Worm (Caenorhabditis elegans) whole organism, L2 larva: ENCODE data around the gene C15H9.11.

Source experiments
- C34F6.9 ChIP-seq: fragments of 150-350 bp; optimal IDR thresholded peaks from 2 replicates; lab custom pipeline; 2014; ENCODE audit warnings: missing biosample characterization, missing genetic modification characterization
- F13H6.1 ChIP-seq: sonication (generic microtip); optimal IDR thresholded peaks from 2 replicates; lab custom pipeline; 2016; ENCODE audit warnings: missing genetic modification characterization, missing compliant biosample characterization
- Y55F3AM.14 ChIP-seq: fragments of 200-800 bp; sonication (Bioruptor generic); optimal IDR thresholded peaks from 2 replicates; lab custom pipeline; 2018; ENCODE audit warnings: mild to moderate bottlenecking, missing genetic modification characterization, missing compliant biosample characterization
- alr-1 ChIP-seq: fragments of 150-350 bp; optimal IDR thresholded peaks from 2 replicates; lab custom pipeline; 2014; ENCODE audit warnings: missing biosample characterization, missing genetic modification characterization
- aly-2 ChIP-seq: fragments of 150-350 bp; optimal IDR thresholded peaks from 2 replicates; lab custom pipeline; 2014; ENCODE audit warnings: missing biosample characterization, missing genetic modification characterization
- blmp-1 ChIP-seq: sonication (generic microtip); optimal IDR thresholded peaks from 2 replicates; lab custom pipeline; 2017; ENCODE audit warnings: missing genetic modification characterization, mild to moderate bottlenecking, missing compliant biosample characterization, antibody characterized with exemption, moderate library complexity; ENCODE audit not compliant: insufficient read depth
- ceh-82 ChIP-seq: fragments of 150-350 bp; optimal IDR thresholded peaks from 2 replicates; lab custom pipeline; 2014; ENCODE audit warnings: missing biosample characterization, missing genetic modification characterization
- crh-2 ChIP-seq: sonication (generic microtip); optimal IDR thresholded peaks from 2 replicates; lab custom pipeline; 2017; ENCODE audit warnings: missing biosample characterization, missing genetic modification characterization
- dmd-4 ChIP-seq: sonication (generic microtip); optimal IDR thresholded peaks from 2 replicates; lab custom pipeline; 2017; ENCODE audit warnings: missing biosample characterization, missing genetic modification characterization
- egl-27 ChIP-seq: sonication (generic microtip); optimal IDR thresholded peaks from 3 replicates; lab custom pipeline; 2017; ENCODE audit warnings: missing biosample characterization, missing genetic modification reagents, missing genetic modification characterization
- elt-1 ChIP-seq: fragments of 150-350 bp; optimal IDR thresholded peaks from 2 replicates; lab custom pipeline; 2014; ENCODE audit warnings: missing biosample characterization, missing genetic modification characterization
- fos-1 ChIP-seq: fragments of 150-350 bp; optimal IDR thresholded peaks from 2 replicates; lab custom pipeline; 2014; ENCODE audit warnings: missing biosample characterization, missing genetic modification characterization
- lin-11 ChIP-seq: fragments of 150-350 bp; sonication (generic microtip); optimal IDR thresholded peaks from 2 replicates; lab custom pipeline; 2014; ENCODE audit warnings: missing biosample characterization, missing genetic modification characterization, inconsistent platforms, mixed read lengths
- lin-13 ChIP-seq: fragments of 150-350 bp; optimal IDR thresholded peaks from 2 replicates; lab custom pipeline; 2014; ENCODE audit warnings: missing biosample characterization, missing genetic modification reagents, missing genetic modification characterization
- lin-39 ChIP-seq: fragments of 150-350 bp; optimal IDR thresholded peaks from 2 replicates; lab custom pipeline; 2014; ENCODE audit warnings: missing biosample characterization, missing genetic modification reagents, missing genetic modification characterization
- lsy-2 ChIP-seq, 2 experiments: fragments of 150-350 bp in 1 of 2; sonication (generic microtip) in 1 of 2; optimal IDR thresholded peaks; 2 replicates each; lab custom pipeline; 2014 to 2017; ENCODE audit warnings: missing biosample characterization in 2 of 2, missing genetic modification characterization in 2 of 2
- mab-5 ChIP-seq: fragments of 150-350 bp; optimal IDR thresholded peaks from 2 replicates; lab custom pipeline; 2014; ENCODE audit warnings: missing biosample characterization, missing genetic modification characterization
- mdl-1 ChIP-seq, 2 experiments: fragments of 150-350 bp in 1 of 2; sonication (generic microtip) in 1 of 2; optimal IDR thresholded peaks; 2 replicates each; lab custom pipeline; 2017; ENCODE audit warnings: missing biosample characterization in 2 of 2, missing genetic modification characterization in 2 of 2
- nhr-10 ChIP-seq: sonication (generic microtip); optimal IDR thresholded peaks from 2 replicates; lab custom pipeline; 2017; ENCODE audit warnings: missing biosample characterization, missing genetic modification characterization
- nhr-12 ChIP-seq: fragments of 150-350 bp; optimal IDR thresholded peaks from 2 replicates; lab custom pipeline; 2014; ENCODE audit warnings: missing biosample characterization, missing genetic modification characterization
- nhr-129 ChIP-seq: fragments of 150-350 bp; optimal IDR thresholded peaks from 2 replicates; lab custom pipeline; 2014; ENCODE audit warnings: missing biosample characterization, missing genetic modification characterization
- nhr-21 ChIP-seq: fragments of 150-350 bp; optimal IDR thresholded peaks from 2 replicates; lab custom pipeline; 2014; ENCODE audit warnings: missing biosample characterization, missing genetic modification characterization
- nhr-237 ChIP-seq: fragments of 150-350 bp; optimal IDR thresholded peaks from 2 replicates; lab custom pipeline; 2014; ENCODE audit warnings: missing biosample characterization, missing genetic modification characterization
- nhr-25 ChIP-seq: fragments of 150-350 bp; sonication (generic microtip); optimal IDR thresholded peaks from 3 replicates; lab custom pipeline; 2014; ENCODE audit warnings: missing biosample characterization, missing genetic modification characterization
- peb-1 ChIP-seq: fragments of 150-350 bp; optimal IDR thresholded peaks from 2 replicates; lab custom pipeline; 2014; ENCODE audit warnings: missing biosample characterization, missing genetic modification characterization
- sma-3 ChIP-seq: sonication (generic microtip); optimal IDR thresholded peaks from 2 replicates; lab custom pipeline; 2016; ENCODE audit warnings: missing genetic modification reagents, missing genetic modification characterization, missing compliant biosample characterization
- sma-9 ChIP-seq, 2 experiments: fragments of 150-350 bp in 1 of 2; sonication (generic microtip) in 1 of 2; optimal IDR thresholded peaks; 2 replicates each; lab custom pipeline; 2014 to 2016; ENCODE audit warnings: missing genetic modification characterization in 2 of 2, mild to moderate bottlenecking in 1 of 2, missing biosample characterization in 1 of 2, missing compliant biosample characterization in 1 of 2, missing genetic modification reagents in 1 of 2, moderate library complexity in 1 of 2
- unc-39 ChIP-seq: fragments of 150-350 bp; optimal IDR thresholded peaks from 2 replicates; lab custom pipeline; 2014; ENCODE audit warnings: missing biosample characterization, missing genetic modification characterization
- unc-55 ChIP-seq: fragments of 150-350 bp; sonication (generic microtip); optimal IDR thresholded peaks from 3 replicates; lab custom pipeline; 2014; ENCODE audit warnings: missing biosample characterization, missing genetic modification reagents, missing genetic modification characterization
- unc-62 ChIP-seq: fragments of 150-350 bp; optimal IDR thresholded peaks from 2 replicates; lab custom pipeline; 2014; ENCODE audit warnings: missing biosample characterization, missing genetic modification reagents, missing genetic modification characterization
- zag-1 ChIP-seq: fragments of 150-350 bp; optimal IDR thresholded peaks from 2 replicates; lab custom pipeline; 2014; ENCODE audit warnings: missing biosample characterization, missing genetic modification characterization

The C15H9.11 gene

DNA sequence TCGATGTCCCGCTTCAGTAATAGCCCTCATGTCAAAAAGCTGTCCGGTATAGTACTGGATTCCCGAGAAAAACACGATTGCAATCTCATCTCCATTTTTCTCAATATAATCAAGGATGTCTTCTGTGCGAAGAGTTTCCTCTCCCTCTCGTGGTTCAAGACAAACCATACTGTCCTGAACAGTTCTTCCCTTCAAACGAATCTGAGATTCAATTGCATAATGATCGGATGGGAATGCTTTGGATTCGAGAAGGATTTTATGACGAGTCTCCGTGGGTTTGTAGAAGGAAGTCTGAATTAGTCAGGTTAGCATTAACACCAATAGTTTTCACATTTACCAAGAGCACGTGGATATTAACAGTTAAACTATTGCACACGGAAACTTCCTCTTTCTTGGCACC lies 4.8 kb upstream of the C15H9.11 start:
- TF ChIP-seq crh-2 (tag; lab: Kevin White, UChicago) (no peak), fos-1 (tag; lab: Kevin White, UChicago) (no peak), elt-1 (no peak), unc-39 (tag; lab: Kevin White, UChicago) (no peak), peb-1 (tag; lab: Kevin White, UChicago) (no peak), nhr-25 (tag; lab: Kevin White, UChicago) (no peak), zag-1 (tag; lab: Kevin White, UChicago) (no peak), ceh-82 (tag; lab: Kevin White, UChicago) (no peak)

DNA sequence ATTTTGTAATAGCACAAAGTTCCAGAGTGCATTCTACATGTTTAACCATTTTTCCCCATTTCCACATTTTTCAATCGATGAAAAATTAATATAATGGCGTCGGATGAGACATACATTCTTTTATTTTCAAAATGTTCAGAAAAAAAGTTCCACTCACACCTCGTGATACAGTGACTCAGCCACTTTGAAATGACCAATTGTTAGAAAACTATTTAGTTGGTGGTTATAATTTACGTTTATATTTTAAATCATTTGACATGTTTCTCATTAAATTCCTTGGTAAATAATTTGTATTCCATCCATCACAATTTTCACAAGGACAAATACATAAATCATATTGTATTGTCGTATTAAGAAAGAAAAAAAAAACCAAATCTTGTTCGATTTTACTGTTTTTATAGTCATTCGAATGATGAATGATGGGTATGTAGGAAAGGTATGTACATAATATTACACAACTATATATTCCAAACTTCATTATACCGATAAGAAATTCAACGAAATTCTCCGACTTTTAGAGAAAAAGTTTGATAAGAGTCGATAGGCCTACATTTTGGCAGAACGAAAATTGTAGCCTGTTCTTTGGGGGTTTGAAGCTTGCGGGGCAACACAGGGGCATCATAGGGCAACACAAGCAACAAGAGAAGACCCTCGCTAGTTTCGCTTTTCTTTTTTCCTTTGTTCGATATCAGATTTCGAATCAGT lies 2.6 kb downstream of the C15H9.11 start:
- TF ChIP-seq alr-1 (tag; lab: Kevin White, UChicago) (no peak), nhr-21 (tag; lab: Kevin White, UChicago) (no peak), nhr-129 (tag; lab: Kevin White, UChicago) (no peak), fos-1 (tag; lab: Kevin White, UChicago) (peak; percentile 65), nhr-25 (tag; lab: Kevin White, UChicago) (peak; percentile 48), blmp-1 (tag; lab: Kevin White, UChicago) (peak; percentile 16)

DNA sequence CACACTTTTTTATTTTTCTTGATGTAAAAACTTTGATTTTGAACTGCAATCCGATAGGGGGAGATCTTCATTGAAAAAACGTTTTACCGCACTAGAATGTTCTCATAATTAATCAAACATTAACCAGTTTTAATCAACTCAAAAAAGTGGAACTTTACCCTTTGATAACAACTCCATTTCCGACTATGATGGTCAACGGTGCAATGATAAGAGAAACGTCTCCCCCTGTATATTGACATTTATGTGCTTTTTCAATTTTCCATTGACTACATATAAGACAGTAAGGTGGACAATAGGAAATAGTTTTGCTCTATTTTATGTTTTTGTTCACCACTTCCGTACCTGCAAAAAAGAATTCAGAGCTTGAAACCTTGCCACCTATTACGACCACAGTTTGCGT lies 4.8 kb downstream of the C15H9.11 start:
- TF ChIP-seq sma-9 (GFP tag; optimal IDR thresholded peaks at IDR 0.05; lab: Kevin White, UChicago) (peak; percentile 44), sma-9 (tag; optimal IDR thresholded peaks at IDR 0.05; lab: Kevin White, UChicago) (no peak), F13H6.1 (no peak), egl-27 (no peak), fos-1 (tag; lab: Kevin White, UChicago) (peak; percentile 74), crh-2 (tag; lab: Kevin White, UChicago) (peak; percentile 10), unc-62 (GFP tag; lab: Kevin White, UChicago) (no peak), sma-3 (GFP tag; lab: Kevin White, UChicago) (no peak), lin-11 (tag; lab: Kevin White, UChicago) (no peak), aly-2 (tag; lab: Kevin White, UChicago) (no peak)

DNA sequence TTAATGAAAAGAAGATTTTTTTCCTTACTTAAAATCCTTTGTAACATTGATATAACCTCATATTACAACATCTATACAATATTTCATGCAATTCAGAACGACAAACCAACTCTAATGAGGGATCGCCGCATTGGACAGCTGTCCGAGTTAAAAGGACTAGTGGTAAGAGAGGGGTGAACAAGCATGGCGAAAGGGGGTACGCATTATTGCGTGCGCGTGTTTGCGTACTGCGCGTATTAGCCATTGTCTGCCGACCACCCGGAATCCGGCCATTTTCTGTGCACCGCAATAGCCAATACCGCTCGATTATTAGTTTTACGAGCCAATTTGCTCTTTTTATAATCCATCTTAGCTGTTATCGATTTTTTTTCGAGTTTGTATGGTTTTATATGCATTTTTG lies 5.6 kb downstream of the C15H9.11 start, which contains the start of gene C15H9.4:
Gene C15H9.4 (plus strand): TSS at position 93 of the 400 bp plus-strand sequence.
- TF ChIP-seq unc-55 = peak; percentile 60
- peak; percentile 3 for TF ChIP-seq mab-5 (tag; lab: Kevin White, UChicago)
- peak; percentile 10 for TF ChIP-seq egl-27
- peak in 1 of 2 experiments; percentile 31 for TF ChIP-seq lsy-2 (tag; optimal IDR thresholded peaks at IDR 0.05; lab: Kevin White, UChicago)
- TF ChIP-seq lin-13 (GFP tag; lab: Kevin White, UChicago) = peak; percentile 27
- no peak for TF ChIP-seq lin-39 (tag; lab: Kevin White, UChicago)
- TF ChIP-seq lin-11 (tag; lab: Kevin White, UChicago) = peak; percentile 1
- TF ChIP-seq alr-1 (tag; lab: Kevin White, UChicago) = no peak
- TF ChIP-seq nhr-10 (tag; lab: Kevin White, UChicago) = no peak
- peak; percentile 3 for TF ChIP-seq sma-3 (GFP tag; lab: Kevin White, UChicago)
- no peak for TF ChIP-seq nhr-237 (tag; lab: Kevin White, UChicago)
- peak; percentile 19 for TF ChIP-seq nhr-129 (tag; lab: Kevin White, UChicago)
- no peak for TF ChIP-seq dmd-4 (tag; lab: Kevin White, UChicago)
- TF ChIP-seq sma-9 (GFP tag; optimal IDR thresholded peaks at IDR 0.05; lab: Kevin White, UChicago) = peak; percentile 45
- no peak for TF ChIP-seq sma-9 (tag; optimal IDR thresholded peaks at IDR 0.05; lab: Kevin White, UChicago)
- TF ChIP-seq Y55F3AM.14 (GFP tag; lab: Kevin White, UChicago) = no peak
- peak in 1 of 2 experiments; percentile 16 for TF ChIP-seq mdl-1 (tag; optimal IDR thresholded peaks at IDR 0.05; lab: Kevin White, UChicago)
- TF ChIP-seq nhr-12 = no peak
- peak; percentile 64 for TF ChIP-seq F13H6.1
- peak; percentile 56 for TF ChIP-seq C34F6.9

DNA sequence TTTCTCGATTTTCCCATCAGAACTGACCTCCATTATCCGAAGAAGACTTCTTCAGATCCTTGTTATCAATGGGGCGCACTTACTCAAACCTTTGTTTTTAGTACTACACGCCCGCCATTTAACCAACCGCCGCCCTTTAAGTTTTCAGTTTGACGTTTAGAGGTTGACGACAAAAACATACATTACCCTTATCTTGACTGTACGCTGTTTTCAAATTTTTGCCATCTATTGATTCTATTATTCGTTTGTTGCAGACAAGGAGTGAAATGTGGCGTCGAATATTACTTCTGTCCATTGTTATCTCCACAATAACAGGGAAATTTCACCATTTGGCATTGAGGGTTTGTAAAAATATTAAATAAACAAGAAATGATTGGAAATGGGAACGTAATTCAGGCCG lies 10.2 kb downstream of the C15H9.11 start, which contains the start of gene C15H9.5:
Gene C15H9.5 (plus strand): TSS at position 255 of the 400 bp plus-strand sequence.
- TF ChIP-seq unc-62 (GFP tag; lab: Kevin White, UChicago) (no peak), nhr-129 (tag; lab: Kevin White, UChicago) (peak; percentile 14), C34F6.9 (peak; percentile 7)
